Worm (Caenorhabditis elegans) whole organism, late embryonic: ENCODE data around the gene E02H1.6.

ENCODE experiments used
- K02D7.2 ChIP-seq: sonication (generic microtip); optimal IDR thresholded peaks from 2 replicates; lab custom pipeline; 2017; ENCODE audit warnings: mild to moderate bottlenecking, missing genetic modification characterization, missing compliant biosample characterization
- Y22D7AL.16 ChIP-seq: sonication (generic microtip); optimal IDR thresholded peaks from 2 replicates; lab custom pipeline; 2016; ENCODE audit warnings: missing genetic modification characterization, missing compliant biosample characterization
- ahr-1 ChIP-seq: sonication (generic microtip); optimal IDR thresholded peaks from 2 replicates; lab custom pipeline; 2016; ENCODE audit warnings: missing genetic modification characterization, missing compliant biosample characterization
- ceh-18 ChIP-seq: sonication (generic microtip); optimal IDR thresholded peaks from 2 replicates; lab custom pipeline; 2016; ENCODE audit warnings: missing genetic modification characterization, missing compliant biosample characterization
- ceh-19 ChIP-seq: fragments of 200-800 bp; sonication (Bioruptor generic); optimal IDR thresholded peaks from 2 replicates; lab custom pipeline; 2018; ENCODE audit warnings: mild to moderate bottlenecking, missing genetic modification characterization, missing compliant biosample characterization
- ceh-24 ChIP-seq: sonication (generic microtip); optimal IDR thresholded peaks from 2 replicates; lab custom pipeline; 2016; ENCODE audit warnings: mild to moderate bottlenecking, missing genetic modification characterization, missing compliant biosample characterization
- ceh-34 ChIP-seq: sonication (generic microtip); optimal IDR thresholded peaks from 2 replicates; lab custom pipeline; 2016; ENCODE audit warnings: mild to moderate bottlenecking, missing genetic modification characterization, missing compliant biosample characterization
- ceh-48 ChIP-seq: sonication (generic microtip); optimal IDR thresholded peaks from 2 replicates; lab custom pipeline; 2016; ENCODE audit warnings: missing genetic modification characterization, inconsistent platforms, missing compliant biosample characterization
- ceh-6 ChIP-seq: fragments of 200-800 bp; sonication (Bioruptor generic); optimal IDR thresholded peaks from 2 replicates; lab custom pipeline; 2018; ENCODE audit warnings: mild to moderate bottlenecking, missing genetic modification characterization, missing compliant biosample characterization
- ceh-9 ChIP-seq: sonication (generic microtip); optimal IDR thresholded peaks from 2 replicates; lab custom pipeline; 2016; ENCODE audit warnings: mild to moderate bottlenecking, missing genetic modification characterization, inconsistent platforms, missing compliant biosample characterization
- che-1 ChIP-seq: sonication (generic microtip); optimal IDR thresholded peaks from 2 replicates; lab custom pipeline; 2016; ENCODE audit warnings: mild to moderate bottlenecking, missing genetic modification characterization, missing compliant biosample characterization
- dmd-4 ChIP-seq: sonication (generic microtip); optimal IDR thresholded peaks from 2 replicates; lab custom pipeline; 2016; ENCODE audit warnings: borderline replicate concordance, missing genetic modification characterization, missing compliant biosample characterization
- elt-2 ChIP-seq: sonication (generic microtip); optimal IDR thresholded peaks from 2 replicates; lab custom pipeline; 2016; ENCODE audit warnings: missing genetic modification reagents, missing genetic modification characterization, missing compliant biosample characterization
- fkh-10 ChIP-seq: fragments of 150-350 bp; optimal IDR thresholded peaks from 2 replicates; lab custom pipeline; 2014; ENCODE audit warnings: missing biosample characterization, missing genetic modification reagents, missing genetic modification characterization
- gmeb-2 ChIP-seq: sonication (generic microtip); optimal IDR thresholded peaks from 2 replicates; lab custom pipeline; 2016; ENCODE audit warnings: missing genetic modification characterization, inconsistent platforms, missing compliant biosample characterization
- hlh-13 ChIP-seq: fragments of 200-800 bp; sonication (Bioruptor generic); optimal IDR thresholded peaks from 2 replicates; lab custom pipeline; 2018; ENCODE audit warnings: mild to moderate bottlenecking, missing genetic modification characterization, missing compliant biosample characterization
- lin-11 ChIP-seq: fragments of 200-800 bp; sonication (Bioruptor generic); optimal IDR thresholded peaks from 2 replicates; lab custom pipeline; 2018; ENCODE audit warnings: mild to moderate bottlenecking, missing genetic modification characterization, missing compliant biosample characterization
- mec-3 ChIP-seq: sonication (generic microtip); optimal IDR thresholded peaks from 2 replicates; lab custom pipeline; 2016; ENCODE audit warnings: borderline replicate concordance, missing genetic modification characterization, missing compliant biosample characterization
- nfya-1 ChIP-seq: sonication (generic microtip); optimal IDR thresholded peaks from 2 replicates; lab custom pipeline; 2017; ENCODE audit warnings: missing genetic modification characterization, mild to moderate bottlenecking, missing compliant biosample characterization, antibody characterized with exemption, moderate library complexity
- nhr-11 ChIP-seq: fragments of 150-350 bp; optimal IDR thresholded peaks from 2 replicates; lab custom pipeline; 2014; ENCODE audit warnings: missing biosample characterization, missing genetic modification characterization
- odd-2 ChIP-seq: sonication (generic microtip); optimal IDR thresholded peaks from 2 replicates; lab custom pipeline; 2017; ENCODE audit warnings: antibody characterized with exemption, mild to moderate bottlenecking, missing genetic modification characterization, missing compliant biosample characterization
- pha-2 ChIP-seq: sonication (generic microtip); optimal IDR thresholded peaks from 2 replicates; lab custom pipeline; 2017; ENCODE audit warnings: mild to moderate bottlenecking, missing genetic modification characterization, missing compliant biosample characterization
- pros-1 ChIP-seq: fragments of 150-350 bp; optimal IDR thresholded peaks from 2 replicates; lab custom pipeline; 2014; ENCODE audit warnings: missing biosample characterization, missing genetic modification reagents, missing genetic modification characterization
- rnt-1 ChIP-seq: sonication (generic microtip); optimal IDR thresholded peaks from 2 replicates; lab custom pipeline; 2016; ENCODE audit warnings: missing genetic modification characterization, missing compliant biosample characterization
- sdc-2 ChIP-seq: sonication (generic microtip); optimal IDR thresholded peaks from 2 replicates; lab custom pipeline; 2016; ENCODE audit warnings: missing genotype, missing genetic modification characterization, missing compliant biosample characterization
- sox-2 ChIP-seq: fragments of 200-800 bp; sonication (Bioruptor generic); IDR thresholded peaks from 2 replicates; pipeline ENCODE4 v1.3.6; 2022; ENCODE audit warnings: missing genetic modification reagents, missing genetic modification characterization, missing compliant biosample characterization
- sox-4 ChIP-seq: sonication (generic microtip); optimal IDR thresholded peaks from 2 replicates; lab custom pipeline; 2017; ENCODE audit warnings: mild to moderate bottlenecking, missing genetic modification characterization, inconsistent platforms, missing compliant biosample characterization
- syd-9 ChIP-seq: sonication (generic microtip); optimal IDR thresholded peaks from 2 replicates; lab custom pipeline; 2016; ENCODE audit warnings: mild to moderate bottlenecking, missing genetic modification characterization, moderate library complexity, missing compliant biosample characterization
- tbx-7 ChIP-seq: sonication (generic microtip); optimal IDR thresholded peaks from 2 replicates; lab custom pipeline; 2016; ENCODE audit warnings: missing genotype, missing genetic modification characterization, missing compliant biosample characterization
- unc-55 ChIP-seq: sonication (generic microtip); optimal IDR thresholded peaks from 2 replicates; lab custom pipeline; 2017; ENCODE audit warnings: missing biosample characterization, missing genetic modification reagents, missing genetic modification characterization
- unc-86 ChIP-seq: sonication (generic microtip); optimal IDR thresholded peaks from 2 replicates; lab custom pipeline; 2016; ENCODE audit warnings: missing genetic modification characterization, missing compliant biosample characterization
- ztf-16 ChIP-seq: sonication (generic microtip); optimal IDR thresholded peaks from 2 replicates; lab custom pipeline; 2017; ENCODE audit warnings: missing genetic modification characterization, missing compliant biosample characterization

E02H1.6 gene

DNA sequence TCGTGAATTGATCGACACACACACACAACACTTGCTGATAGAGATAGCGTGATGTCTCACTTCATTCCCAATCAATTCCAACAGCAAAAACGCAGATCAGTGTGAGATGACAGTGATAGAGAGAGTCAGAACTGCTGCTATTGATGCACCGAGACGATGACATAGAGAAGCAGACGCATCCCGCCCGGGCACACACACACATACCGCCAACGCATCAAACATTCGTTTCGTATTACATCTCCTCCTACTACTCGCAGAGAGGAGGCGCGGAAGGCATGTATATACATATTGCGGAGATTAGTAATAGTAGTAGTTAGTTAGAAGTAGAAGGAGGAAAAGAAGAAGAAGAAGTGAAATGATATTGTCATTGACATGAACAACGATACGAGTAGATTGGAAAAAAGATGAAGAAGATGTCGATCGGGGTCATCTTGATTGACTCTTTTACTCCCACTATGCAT lies 22.9 kb downstream of the E02H1.6 start (continued):
- TF ChIP-seq gmeb-2 (tag; lab: Kevin White, UChicago) (no peak), pha-2 (tag; lab: Kevin White, UChicago) (no peak), ceh-9 (tag; lab: Kevin White, UChicago) (no peak), ztf-16 (tag; lab: Kevin White, UChicago) (no peak)

- TF ChIP-seq pros-1, result no peak
- peak; percentile 67 for TF ChIP-seq nhr-11 (tag; lab: Kevin White, UChicago)
These were observed 23.6 kb downstream of the E02H1.6 start for ce11 chrII:9619995-9620535.

ce11 chrII:9620616-9621015 lies 24.1 kb downstream of the E02H1.6 start:
- TF ChIP-seq unc-55 (peak; percentile 18), unc-86 (tag; lab: Kevin White, UChicago) (no peak)
- TF ChIP-seq, all 69 proteins: peak for 1

- TF ChIP-seq pros-1 (no peak), unc-55 (peak; percentile 88), gmeb-2 (tag; lab: Kevin White, UChicago) (no peak), ceh-18 (tag; lab: Kevin White, UChicago) (peak; percentile 83), rnt-1 (tag; lab: Kevin White, UChicago) (peak; percentile 24), nfya-1 (tag; lab: Kevin White, UChicago) (peak; percentile 26)
These were observed 24.6 kb downstream of the E02H1.6 start for ce11 chrII:9621121-9621520.

DNA sequence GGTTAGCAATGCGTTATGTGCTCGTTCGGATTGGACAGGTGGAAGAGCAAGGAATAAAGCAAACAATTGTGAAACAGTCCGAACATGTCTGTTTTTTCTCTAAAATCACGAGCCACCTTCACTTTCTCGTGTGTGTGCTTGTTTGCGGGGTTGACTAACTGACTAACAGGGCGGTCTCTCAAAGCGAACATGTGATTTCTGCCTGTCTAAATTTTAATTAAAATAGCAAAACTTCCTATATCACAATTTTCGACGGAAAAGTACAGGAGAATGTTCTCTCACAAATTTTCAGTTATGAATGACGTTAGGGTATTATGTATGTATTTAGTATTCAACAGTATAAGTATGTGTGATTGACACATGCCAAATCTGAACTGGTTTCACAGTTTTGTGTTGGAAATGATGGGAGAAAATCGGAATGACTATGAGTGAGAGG lies 25.4 kb downstream of the E02H1.6 start:
- TF ChIP-seq odd-2 (tag; lab: Kevin White, UChicago), result no peak
- TF ChIP-seq che-1 (tag; lab: Kevin White, UChicago), result no peak
- no peak for TF ChIP-seq ceh-6 (GFP tag; lab: Kevin White, UChicago)
- no peak for TF ChIP-seq pros-1
- TF ChIP-seq syd-9 (tag; lab: Kevin White, UChicago), result no peak
- TF ChIP-seq hlh-13, result no peak
- TF ChIP-seq ahr-1 (tag; lab: Kevin White, UChicago), result no peak
- no peak for TF ChIP-seq ceh-19 (GFP tag; lab: Kevin White, UChicago)
- no peak for TF ChIP-seq unc-86 (tag; lab: Kevin White, UChicago)
- TF ChIP-seq Y22D7AL.16 (tag; lab: Kevin White, UChicago), result no peak
- no peak for TF ChIP-seq lin-11 (tag; lab: Kevin White, UChicago)
- TF ChIP-seq sox-4 (tag; lab: Kevin White, UChicago), result no peak
- no peak for TF ChIP-seq nfya-1 (tag; lab: Kevin White, UChicago)
- TF ChIP-seq sdc-2 (tag; lab: Kevin White, UChicago), result no peak
- TF ChIP-seq ceh-48, result no peak
- TF ChIP-seq ceh-34 (tag; lab: Kevin White, UChicago), result no peak
- no peak for TF ChIP-seq fkh-10 (GFP tag; lab: Kevin White, UChicago)

DNA sequence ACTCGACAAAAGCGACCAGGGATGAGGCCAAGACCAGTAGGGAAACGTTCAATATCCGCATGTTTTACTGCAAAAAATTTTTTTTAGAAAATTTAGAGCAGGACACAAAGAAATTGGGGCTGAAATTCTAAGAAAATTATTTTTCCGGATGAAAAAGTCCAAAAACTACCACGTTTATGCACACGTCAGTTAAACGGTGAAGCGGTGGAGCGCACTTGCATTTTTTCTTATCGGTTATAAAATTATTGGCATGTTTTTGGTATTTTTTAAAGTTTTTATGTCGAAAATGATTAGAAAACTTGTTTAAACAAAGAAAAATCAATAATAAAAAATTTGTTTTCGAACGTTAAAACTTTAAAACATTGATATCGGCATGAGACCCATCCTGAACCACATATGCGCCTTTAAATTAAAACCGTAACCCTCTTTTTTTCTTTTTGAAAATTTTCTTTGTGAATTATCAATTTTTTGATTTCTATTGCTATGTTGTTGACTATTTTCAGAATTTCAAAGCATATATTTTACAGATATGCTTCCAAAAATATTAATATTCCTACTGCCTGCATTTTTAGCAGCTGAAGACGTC lies 27.7 kb downstream of the E02H1.6 start, which contains the start of the genes dnj-20 and ZK1307.8:
Gene dnj-20, minus strand, starts transcription at position 67 of the 586 bp plus-strand sequence.
Gene ZK1307.8, plus strand, starts transcription at position 504 of the 586 bp plus-strand sequence.
- TF ChIP-seq K02D7.2 (tag; lab: Kevin White, UChicago), result no peak
- TF ChIP-seq ceh-24 (tag; lab: Kevin White, UChicago), result no peak
- peak; percentile 9 for TF ChIP-seq elt-2 (tag; lab: Kevin White, UChicago)
- no peak for TF ChIP-seq pha-2 (tag; lab: Kevin White, UChicago)
- no peak for TF ChIP-seq tbx-7 (tag; lab: Kevin White, UChicago)
- TF ChIP-seq dmd-4 (tag; lab: Kevin White, UChicago), result no peak
- TF ChIP-seq sox-2 (GFP tag; lab: Robert Waterston, UW), result no peak
- no peak for TF ChIP-seq mec-3 (tag; lab: Kevin White, UChicago)
- TF ChIP-seq, all 69 proteins: peak for 1
